Worm (Caenorhabditis elegans) whole organism, L1 larva: ENCODE measurements around the gene M60.6.

Experiments
- F16B12.6 ChIP-seq: fragments of 150-350 bp; optimal IDR thresholded peaks from 2 replicates; lab custom pipeline; 2014; ENCODE audit warnings: missing biosample characterization, missing genetic modification characterization
- elt-2 ChIP-seq: sonication (generic microtip); optimal IDR thresholded peaks from 2 replicates; lab custom pipeline; 2016; ENCODE audit warnings: missing genetic modification characterization, mild to moderate bottlenecking, inconsistent platforms, missing compliant biosample characterization, missing genetic modification reagents
- rnt-1 ChIP-seq: sonication (generic microtip); optimal IDR thresholded peaks from 2 replicates; lab custom pipeline; 2016; ENCODE audit warnings: mild to moderate bottlenecking, missing genetic modification characterization, moderate library complexity, missing compliant biosample characterization
- unc-62 ChIP-seq: fragments of 150-350 bp; optimal IDR thresholded peaks from 2 replicates; lab custom pipeline; 2014; ENCODE audit warnings: missing biosample characterization, missing genetic modification reagents, missing genetic modification characterization

- no peak for TF ChIP-seq elt-2 (tag; lab: Kevin White, UChicago)
- TF ChIP-seq rnt-1 (tag; lab: Kevin White, UChicago) = no peak
- no peak for TF ChIP-seq unc-62 (GFP tag; lab: Kevin White, UChicago)
- TF ChIP-seq F16B12.6 = no peak
Measured at ce11 chrX:8236515-8236914, 15.7 kb downstream of the M60.6 start.
